Fruit fly (Drosophila melanogaster): ENCODE data around the gene CG3009.

CG3009 gene

DNA sequence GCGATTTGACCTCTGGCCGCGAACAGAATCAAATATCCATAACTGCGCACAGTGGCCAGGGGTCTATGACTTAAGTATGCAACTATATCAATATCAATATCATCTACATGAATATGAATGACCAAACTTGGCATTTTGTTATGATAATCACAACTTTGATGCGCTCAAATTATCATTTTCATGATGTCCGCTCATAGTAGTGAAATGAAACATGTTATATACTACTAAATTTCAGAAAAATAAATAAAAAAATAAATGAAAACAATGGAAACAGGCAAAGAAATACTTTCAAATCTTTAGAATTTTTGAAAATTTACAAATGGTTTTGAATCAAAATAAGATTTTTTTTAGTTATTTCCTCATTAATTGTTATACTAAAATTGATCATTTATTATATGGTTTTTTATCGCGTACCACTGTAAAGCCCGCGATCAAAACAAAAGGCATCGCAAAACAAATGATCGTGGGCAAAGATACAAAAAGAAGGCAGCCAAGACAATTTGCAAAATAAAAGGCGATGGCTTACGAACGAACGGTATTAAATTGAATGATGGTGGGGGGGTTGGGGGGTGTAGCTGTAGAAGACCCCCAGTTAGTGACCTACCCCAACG is 5.8 kb downstream of the CG3009 start:
- TF ChIP-seq ttk (optimal IDR thresholded peaks at IDR 0.05) (no peak), h (optimal IDR thresholded peaks at IDR 0.05) (no peak), Myc (optimal IDR thresholded peaks at IDR 0.05) (no peak), insv (optimal IDR thresholded peaks at IDR 0.05) (no peak)

DNA sequence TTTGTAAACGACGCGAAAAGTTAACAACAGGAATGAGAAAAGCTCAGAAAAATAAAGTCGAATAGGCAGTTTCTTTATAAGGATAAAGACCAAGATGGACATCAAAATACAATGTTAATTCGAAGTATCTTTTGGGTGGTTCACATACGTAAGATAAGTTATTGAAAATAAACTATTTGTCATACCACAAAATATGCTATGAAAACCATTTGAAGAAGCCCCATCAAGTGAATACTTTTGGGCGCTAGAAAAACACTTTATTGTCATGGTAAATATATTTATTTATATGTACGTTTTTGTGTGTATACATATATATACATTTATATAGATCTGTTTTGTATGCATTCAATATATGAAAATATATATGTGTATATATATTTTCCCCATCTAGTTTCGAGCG is 8.6 kb downstream of the CG3009 start:
- TF ChIP-seq psq (optimal IDR thresholded peaks at IDR 0.05) = no peak
- no peak for TF ChIP-seq h (optimal IDR thresholded peaks at IDR 0.05)
- no peak for TF ChIP-seq ttk (optimal IDR thresholded peaks at IDR 0.05)
- no peak for TF ChIP-seq Sin3A (optimal IDR thresholded peaks at IDR 0.05)
- TF ChIP-seq Myc (optimal IDR thresholded peaks at IDR 0.05) = no peak
- no peak for TF ChIP-seq insv (optimal IDR thresholded peaks at IDR 0.05)

DNA sequence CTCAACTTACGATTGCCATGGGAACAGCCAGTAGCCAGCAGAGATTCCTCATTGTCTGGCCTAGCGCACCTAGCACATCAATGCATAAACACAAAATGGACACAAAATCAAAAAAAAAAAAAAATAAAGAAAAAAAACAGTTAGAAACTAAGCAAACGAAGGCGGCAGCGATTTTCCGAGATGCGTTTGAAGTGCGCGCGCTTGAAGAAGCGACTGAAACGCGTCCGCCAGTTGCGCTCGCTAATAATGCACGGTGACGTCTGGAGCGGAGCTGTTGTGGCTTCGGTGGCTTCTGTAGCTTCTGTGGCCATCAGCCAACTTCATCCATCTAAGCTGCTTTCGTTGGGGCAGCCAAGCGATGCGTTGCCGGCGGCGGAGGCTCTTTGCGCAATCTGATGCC is 12.1 kb downstream of the CG3009 start, which contains the start of gene CG15473:
TSS of gene CG15473 (minus strand) at position 101 of the 400 bp plus-strand sequence.
- TF ChIP-seq Myc (optimal IDR thresholded peaks at IDR 0.05) (no peak), ttk (optimal IDR thresholded peaks at IDR 0.05) (no peak), h (optimal IDR thresholded peaks at IDR 0.05) (no peak), psq (optimal IDR thresholded peaks at IDR 0.05) (no peak), Sin3A (optimal IDR thresholded peaks at IDR 0.05) (no peak), insv (optimal IDR thresholded peaks at IDR 0.05) (no peak)

DNA sequence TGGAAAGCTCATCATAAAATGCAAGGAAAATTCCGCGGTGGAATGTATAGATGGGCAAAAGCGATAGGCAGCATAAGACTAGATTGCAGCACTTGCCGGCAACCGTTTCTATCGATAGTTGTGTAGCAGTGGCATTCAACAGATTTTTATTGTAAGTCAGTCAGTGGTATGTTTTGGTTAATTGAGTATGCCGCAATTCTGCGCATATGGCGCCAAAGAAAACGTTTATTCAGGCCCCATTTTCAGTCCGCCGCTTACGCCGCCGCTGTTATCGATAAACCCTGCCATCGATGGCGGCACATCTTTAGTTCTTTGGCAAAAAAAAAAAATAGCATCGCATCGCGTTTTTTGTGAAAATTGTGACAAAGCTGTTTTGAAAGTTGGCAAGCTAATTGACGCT is 16.7 kb downstream of the CG3009 start, which contains the start of the genes Cbp80 and Torsin:
TSS of gene Cbp80 (plus strand) at position 265 of the 400 bp plus-strand sequence.
TSS of gene Torsin (minus strand) at position 282 of the 400 bp plus-strand sequence.
- TF ChIP-seq psq (optimal IDR thresholded peaks at IDR 0.05) = no peak
- TF ChIP-seq ttk (optimal IDR thresholded peaks at IDR 0.05) = no peak
- no peak for TF ChIP-seq h (optimal IDR thresholded peaks at IDR 0.05)
- no peak for TF ChIP-seq Myc (optimal IDR thresholded peaks at IDR 0.05)
- TF ChIP-seq insv (optimal IDR thresholded peaks at IDR 0.05) = no peak
- no peak for TF ChIP-seq Sin3A (optimal IDR thresholded peaks at IDR 0.05)

DNA sequence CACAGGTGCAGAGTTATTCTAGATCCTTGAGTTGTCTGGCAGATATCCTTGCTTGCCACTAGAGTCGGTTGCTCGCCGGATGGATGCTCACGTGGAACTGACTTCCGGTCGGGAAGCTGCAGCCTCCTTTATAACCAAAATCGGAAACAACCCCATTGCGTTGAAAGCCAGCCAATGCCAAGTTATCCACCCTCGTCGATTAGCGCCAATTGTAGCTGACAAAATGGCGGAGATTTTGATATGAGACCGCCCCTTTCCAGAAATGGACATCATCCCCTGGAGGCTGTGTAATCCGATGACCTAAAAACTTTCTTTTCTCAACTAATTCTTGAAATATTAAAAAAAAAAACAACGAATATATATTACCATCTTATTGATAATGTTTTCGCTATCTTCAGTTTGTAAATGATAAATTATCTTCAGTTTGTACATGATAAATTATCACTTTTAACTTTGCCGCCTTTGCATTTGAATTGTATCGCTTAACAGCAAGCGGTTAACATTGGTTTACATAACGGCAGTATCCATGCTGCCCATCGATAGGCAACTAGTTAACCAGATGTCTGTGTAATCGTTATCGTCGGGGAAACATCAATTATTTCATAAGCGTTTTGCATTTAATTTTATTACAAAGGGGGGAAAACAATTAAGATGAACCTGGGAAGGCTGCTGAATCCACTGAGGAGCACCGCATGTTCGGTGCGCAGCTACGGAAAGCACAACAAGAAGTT is 19.0 kb downstream of the CG3009 start, which contains the start of the genes HLH4C and mRpL30:
TSS of gene HLH4C (minus strand) at position 99 of the 731 bp plus-strand sequence.
TSS of gene mRpL30 (plus strand) at position 556 of the 731 bp plus-strand sequence.
- TF ChIP-seq h (optimal IDR thresholded peaks at IDR 0.05) = no peak
- no peak for TF ChIP-seq ttk (optimal IDR thresholded peaks at IDR 0.05)
- TF ChIP-seq insv (optimal IDR thresholded peaks at IDR 0.05) = no peak
- no peak for TF ChIP-seq Myc (optimal IDR thresholded peaks at IDR 0.05)
- no peak for TF ChIP-seq psq (optimal IDR thresholded peaks at IDR 0.05)
- TF ChIP-seq Sin3A (optimal IDR thresholded peaks at IDR 0.05) = no peak

DNA sequence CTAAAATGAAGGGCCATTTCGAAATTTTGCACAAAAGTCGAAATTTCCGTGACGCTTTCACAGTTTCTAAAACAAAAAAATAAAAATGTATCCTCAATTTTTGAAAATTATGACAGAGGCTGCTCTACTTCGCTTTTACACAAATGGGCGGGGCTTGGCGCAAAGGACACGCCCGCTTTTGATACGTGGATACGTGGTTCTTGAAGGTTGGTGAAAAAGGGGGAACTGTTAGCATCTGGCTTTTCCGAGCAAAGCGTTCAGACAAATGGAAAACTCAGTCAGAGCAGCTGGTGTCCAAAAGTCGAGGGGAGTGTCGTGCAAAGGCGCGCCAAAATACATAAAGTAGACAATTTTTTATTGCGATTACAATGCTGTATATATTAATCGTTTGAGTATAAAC is 21.7 kb downstream of the CG3009 start, which contains the start of gene CG3062:
TSS of gene CG3062 (minus strand) at position 101 of the 400 bp plus-strand sequence.
- TF ChIP-seq Myc (optimal IDR thresholded peaks at IDR 0.05) (no peak), psq (optimal IDR thresholded peaks at IDR 0.05) (no peak), ttk (optimal IDR thresholded peaks at IDR 0.05) (no peak), insv (optimal IDR thresholded peaks at IDR 0.05) (no peak), h (optimal IDR thresholded peaks at IDR 0.05) (no peak), Sin3A (optimal IDR thresholded peaks at IDR 0.05) (no peak)

DNA sequence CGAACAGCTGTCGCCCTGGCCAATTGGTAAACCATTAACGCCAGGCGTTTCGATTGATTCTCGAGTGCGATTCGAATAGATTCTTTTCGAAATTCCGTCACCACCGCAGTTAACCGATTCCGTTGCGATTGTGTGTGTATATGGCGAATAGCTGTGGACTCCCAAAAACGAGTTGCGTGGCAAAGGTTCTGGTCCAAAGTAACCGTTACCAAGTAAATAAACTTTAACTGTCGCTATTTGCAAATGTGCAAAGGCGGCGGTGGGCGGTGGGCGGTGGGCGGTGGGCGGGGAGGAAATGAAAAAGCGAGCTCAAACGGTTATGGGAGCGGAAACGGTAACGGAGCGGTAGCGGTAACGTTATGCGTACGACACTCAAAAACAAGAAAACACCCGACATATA is 22.6 kb downstream of the CG3009 start, which contains the start of gene CG3081:
TSS of gene CG3081 (minus strand) at position 101 of the 400 bp plus-strand sequence.
- TF ChIP-seq ttk (optimal IDR thresholded peaks at IDR 0.05) = no peak
- TF ChIP-seq Sin3A (optimal IDR thresholded peaks at IDR 0.05) = no peak
- no peak for TF ChIP-seq Myc (optimal IDR thresholded peaks at IDR 0.05)
- TF ChIP-seq psq (optimal IDR thresholded peaks at IDR 0.05) = no peak
- no peak for TF ChIP-seq h (optimal IDR thresholded peaks at IDR 0.05)
- no peak for TF ChIP-seq insv (optimal IDR thresholded peaks at IDR 0.05)

DNA sequence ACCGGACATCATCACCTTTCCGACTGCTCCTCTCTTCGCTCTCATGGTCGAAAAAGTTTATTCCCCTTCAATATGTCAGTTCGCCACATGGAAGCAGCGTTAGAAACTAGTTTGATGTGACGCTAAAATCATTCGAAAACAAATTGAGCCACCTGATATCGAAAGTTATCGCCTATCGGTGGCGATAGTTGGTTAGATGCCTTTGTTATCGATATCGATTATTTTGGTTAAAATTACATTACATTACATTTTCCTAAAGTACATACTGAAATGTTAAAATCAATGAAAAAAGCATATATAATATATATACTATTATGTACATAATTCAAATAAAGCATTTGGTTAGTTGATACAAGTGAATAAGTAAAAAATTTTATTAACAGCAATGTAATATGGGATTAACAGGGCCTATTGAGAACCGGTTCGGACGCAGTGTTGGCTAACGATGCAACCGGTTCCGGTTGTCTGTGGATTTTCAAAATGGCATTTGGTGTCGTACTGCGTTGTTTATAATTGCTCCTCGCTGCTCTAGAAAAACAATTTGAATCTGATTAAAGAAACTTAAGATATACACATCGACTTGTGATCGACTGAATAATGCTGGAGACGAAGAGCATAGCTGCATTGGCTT is 30.5 kb downstream of the CG3009 start, which contains the start of the genes Alms1a and pon:
TSS of gene Alms1a (minus strand) at position 149 of the 631 bp plus-strand sequence.
TSS of gene pon (plus strand) at position 463 of the 631 bp plus-strand sequence.
- TF ChIP-seq Sin3A (optimal IDR thresholded peaks at IDR 0.05) = no peak
- no peak for TF ChIP-seq psq (optimal IDR thresholded peaks at IDR 0.05)
- TF ChIP-seq insv (optimal IDR thresholded peaks at IDR 0.05) = no peak
- TF ChIP-seq Myc (optimal IDR thresholded peaks at IDR 0.05) = no peak
- no peak for TF ChIP-seq h (optimal IDR thresholded peaks at IDR 0.05)
- no peak for TF ChIP-seq ttk (optimal IDR thresholded peaks at IDR 0.05)

DNA sequence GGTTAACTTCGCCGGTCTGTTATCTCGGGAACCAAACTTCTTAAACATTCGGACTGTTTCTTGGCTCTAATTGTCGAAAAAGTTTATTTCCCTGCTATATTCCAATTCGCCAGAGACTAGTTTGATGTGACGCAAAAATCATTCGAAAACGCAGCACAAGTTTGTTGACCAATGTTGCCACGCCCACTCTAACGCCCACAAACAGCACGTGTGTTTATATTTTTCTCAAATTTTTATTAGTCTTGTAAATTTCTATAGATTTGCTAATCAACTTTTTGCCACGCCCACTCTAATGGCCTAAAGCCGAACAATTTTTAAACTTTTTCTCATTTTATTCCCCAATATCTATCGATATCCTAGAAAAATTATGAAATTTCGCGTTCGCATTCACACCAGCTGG is 35.7 kb downstream of the CG3009 start, which contains the start of gene Alms1b:
TSS of gene Alms1b (minus strand) at position 101 of the 400 bp plus-strand sequence.
- TF ChIP-seq Sin3A (optimal IDR thresholded peaks at IDR 0.05) (no peak), h (optimal IDR thresholded peaks at IDR 0.05) (no peak), psq (optimal IDR thresholded peaks at IDR 0.05) (no peak), ttk (optimal IDR thresholded peaks at IDR 0.05) (no peak), Myc (optimal IDR thresholded peaks at IDR 0.05) (no peak)

DNA sequence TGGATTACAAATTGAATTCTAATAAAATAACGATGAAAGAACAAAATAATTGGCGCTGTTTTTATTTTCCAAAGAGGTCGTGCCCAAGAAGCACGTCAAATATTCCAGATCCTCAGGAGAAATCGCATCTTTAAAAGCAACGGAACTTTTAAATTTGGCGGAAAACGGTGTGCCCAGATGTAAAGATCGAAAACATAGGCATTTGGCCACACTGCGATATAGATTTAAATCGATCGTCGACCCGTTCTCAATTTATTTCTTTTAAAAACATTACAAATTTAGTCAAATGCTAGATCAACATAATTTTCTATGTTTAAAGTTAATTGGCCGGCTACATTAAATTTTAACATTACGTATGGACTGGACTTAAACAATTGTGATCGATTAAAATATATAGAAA is 39.3 kb downstream of the CG3009 start:
- no peak for TF ChIP-seq h (optimal IDR thresholded peaks at IDR 0.05)
- TF ChIP-seq psq (optimal IDR thresholded peaks at IDR 0.05) = no peak

DNA sequence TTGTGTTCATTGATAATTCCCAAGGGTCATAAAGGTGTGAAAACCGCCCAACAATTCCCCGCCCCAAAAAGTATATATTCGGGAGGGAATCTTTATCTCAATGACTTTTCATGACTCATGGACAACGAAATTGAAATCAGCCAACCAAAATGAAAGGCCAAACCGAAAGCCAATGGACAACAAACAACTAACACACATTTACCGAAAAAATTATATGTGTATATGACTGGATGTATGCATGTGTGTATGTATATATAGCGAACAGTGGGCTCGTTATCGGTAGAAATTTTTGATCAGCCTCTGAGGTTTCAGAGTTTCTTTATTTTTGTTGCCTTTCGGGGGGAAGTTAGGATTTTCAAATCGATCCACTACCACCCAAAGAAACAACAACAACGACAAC is 47.6 kb downstream of the CG3009 start:
- TF ChIP-seq h (optimal IDR thresholded peaks at IDR 0.05) = no peak
- TF ChIP-seq Sin3A (optimal IDR thresholded peaks at IDR 0.05) = no peak

Data from Kc167 (cell line).